Worm (Caenorhabditis elegans) whole organism, midembryonic: ENCODE results near the gene vit-6.

Source experiments
- T22C8.4 ChIP-seq: fragments of 200-800 bp; sonication (Bioruptor generic); IDR thresholded peaks from 2 replicates; pipeline ENCODE4 v1.3.6; 2022; ENCODE audit warnings: missing genetic modification characterization, missing compliant biosample characterization
- klf-2 ChIP-seq: fragments of 200-800 bp; sonication (Bioruptor generic); conservative IDR thresholded peaks from 2 replicates; pipeline ENCODE4 v1.3.6; 2022; ENCODE audit warnings: missing genetic modification reagents, missing genetic modification characterization, missing compliant biosample characterization
- med-1 ChIP-seq: sonication (generic microtip); optimal IDR thresholded peaks from 2 replicates; lab custom pipeline; 2017; ENCODE audit warnings: missing genetic modification characterization, mild to moderate bottlenecking, missing compliant biosample characterization, antibody characterized with exemption, missing genetic modification reagents; ENCODE audit not compliant: insufficient read depth
- ref-1 ChIP-seq: fragments of 200-800 bp; sonication (Bioruptor generic); conservative IDR thresholded peaks from 2 replicates; pipeline ENCODE4 v1.3.6; 2022; ENCODE audit warnings: missing genetic modification reagents, missing genetic modification characterization, missing compliant biosample characterization
- tab-1 ChIP-seq: fragments of 200-800 bp; sonication (Bioruptor generic); IDR thresholded peaks from 2 replicates; pipeline ENCODE4 v1.3.6; 2022; ENCODE audit warnings: missing genetic modification characterization, missing compliant biosample characterization
- ztf-29 ChIP-seq: fragments of 200-800 bp; sonication (Bioruptor generic); IDR thresholded peaks from 2 replicates; pipeline ENCODE4 v1.3.6; 2022; ENCODE audit warnings: missing genetic modification reagents, missing genetic modification characterization, missing compliant biosample characterization

ce11 chrIV:8239584-8239983 is 21.4 kb upstream of the vit-6 start:
- no peak for TF ChIP-seq tab-1 (GFP tag; lab: Robert Waterston, UW)
- no peak for TF ChIP-seq ref-1 (GFP tag; lab: Robert Waterston, UW)
- no peak for TF ChIP-seq T22C8.4
- no peak for TF ChIP-seq klf-2 (GFP tag; lab: Robert Waterston, UW)
- no peak for TF ChIP-seq med-1 (GFP tag; lab: Kevin White, UChicago)
- no peak for TF ChIP-seq ztf-29
